Fruit fly (Drosophila melanogaster) whole organism, embryonic: ENCODE measurements around the gene CG12057.

Experiments
- Bteb2 ChIP-seq: fragments of 200-800 bp; sonication (Bioruptor generic); optimal IDR thresholded peaks from 2 replicates; lab custom pipeline; 2016; ENCODE audit warnings: missing biosample characterization, missing genetic modification characterization
- C15 ChIP-seq: fragments of 200-800 bp; sonication (Bioruptor generic); IDR thresholded peaks from 3 replicates; pipeline ENCODE4 v1.3.6; 2022; ENCODE audit warnings: missing biosample characterization, missing genetic modification characterization
- CG10209 ChIP-seq: fragments of 200-800 bp; sonication (Bioruptor generic); optimal IDR thresholded peaks from 3 replicates; lab custom pipeline; 2017; ENCODE audit warnings: missing biosample characterization, mild to moderate bottlenecking, missing genetic modification characterization, missing genetic modification reagents
- CG11085 ChIP-seq: fragments of 200-800 bp; sonication (Bioruptor generic); IDR thresholded peaks from 2 replicates; pipeline ENCODE4 v1.3.6; 2022; ENCODE audit warnings: missing biosample characterization, missing genetic modification characterization
- CG12744 ChIP-seq: fragments of 200-800 bp; sonication (Bioruptor generic); optimal IDR thresholded peaks from 2 replicates; lab custom pipeline; 2016; ENCODE audit warnings: missing biosample characterization, missing genetic modification characterization
- CG16815 ChIP-seq: fragments of 200-800 bp; sonication (Bioruptor generic); optimal IDR thresholded peaks from 3 replicates; lab custom pipeline; 2017; ENCODE audit warnings: missing biosample characterization, mild to moderate bottlenecking, missing genetic modification characterization
- CG17328 ChIP-seq: fragments of 200-800 bp; sonication (Bioruptor generic); IDR thresholded peaks from 2 replicates; pipeline ENCODE4 v1.3.6; 2022; ENCODE audit warnings: missing biosample characterization, missing genetic modification characterization
- CG17612 ChIP-seq: fragments of 200-800 bp; sonication (Bioruptor generic); IDR thresholded peaks from 2 replicates; pipeline ENCODE4 v1.3.6; 2022; ENCODE audit warnings: missing biosample characterization, missing genetic modification characterization
- CG18619 ChIP-seq: fragments of 200-800 bp; sonication (Bioruptor generic); optimal IDR thresholded peaks from 3 replicates; lab custom pipeline; 2017; ENCODE audit warnings: missing biosample characterization, mild to moderate bottlenecking, missing genetic modification characterization
- CG31388 ChIP-seq: fragments of 200-800 bp; sonication (Bioruptor generic); optimal IDR thresholded peaks from 2 replicates; lab custom pipeline; 2016; ENCODE audit warnings: missing biosample characterization, missing genetic modification characterization
- CG31441 ChIP-seq: fragments of 200-800 bp; sonication (Bioruptor generic); IDR thresholded peaks from 2 replicates; pipeline ENCODE4 v1.3.6; 2022; ENCODE audit warnings: missing biosample characterization, missing genetic modification characterization
- CG3726 ChIP-seq: fragments of 200-800 bp; sonication (Bioruptor generic); IDR thresholded peaks from 3 replicates; pipeline ENCODE4, ENCODE4 v1.3.6; 2022; ENCODE audit warnings: missing biosample characterization, missing genetic modification characterization
- CG3847 ChIP-seq: fragments of 200-800 bp; sonication (Bioruptor generic); IDR thresholded peaks from 2 replicates; pipeline ENCODE4 v1.3.6; 2022; ENCODE audit warnings: missing biosample characterization, missing genetic modification characterization
- CG3995 ChIP-seq: fragments of 200-800 bp; sonication (Bioruptor generic); optimal IDR thresholded peaks from 3 replicates; lab custom pipeline; 2016; ENCODE audit warnings: missing biosample characterization, missing genetic modification characterization
- CG6654 ChIP-seq: fragments of 200-800 bp; sonication (Bioruptor generic); optimal IDR thresholded peaks from 2 replicates; lab custom pipeline; 2017; ENCODE audit warnings: missing biosample characterization, mild to moderate bottlenecking, missing genetic modification characterization
- CG7372 ChIP-seq: fragments of 200-800 bp; sonication (Bioruptor generic); IDR thresholded peaks from 2 replicates; pipeline ENCODE4 v1.3.6; 2022; ENCODE audit warnings: missing biosample characterization, missing genetic modification characterization
- CG7963 ChIP-seq: fragments of 200-800 bp; sonication (Bioruptor generic); IDR thresholded peaks from 3 replicates; pipeline ENCODE4 v1.3.6; 2022; ENCODE audit warnings: missing biosample characterization, missing genetic modification characterization; ENCODE audit not compliant: partially characterized antibody
- CG9609 ChIP-seq: fragments of 200-800 bp; sonication (Bioruptor generic); optimal IDR thresholded peaks from 3 replicates; lab custom pipeline; 2016; ENCODE audit warnings: missing biosample characterization, missing genetic modification characterization
- CTCF ChIP-seq: fragments of 200-800 bp; sonication (Bioruptor generic); optimal IDR thresholded peaks from 2 replicates; lab custom pipeline; 2017; ENCODE audit warnings: missing biosample characterization, mild to moderate bottlenecking, missing genetic modification characterization, moderate library complexity
- Doc3 ChIP-seq: fragments of 200-800 bp; sonication (Bioruptor generic); IDR thresholded peaks from 3 replicates; pipeline ENCODE4 v1.3.6; 2022; ENCODE audit warnings: missing biosample characterization, missing genetic modification characterization; ENCODE audit not compliant: partially characterized antibody
- E2f2 ChIP-seq: fragments of 200-800 bp; sonication (Bioruptor generic); IDR thresholded peaks from 2 replicates; pipeline ENCODE4 v1.3.6; 2022; ENCODE audit warnings: missing biosample characterization, missing genetic modification characterization
- NK7.1 ChIP-seq: fragments of 200-800 bp; sonication (Bioruptor generic); optimal IDR thresholded peaks from 3 replicates; lab custom pipeline; 2016; ENCODE audit warnings: missing biosample characterization, missing genetic modification characterization
- Rfx ChIP-seq: fragments of 200-800 bp; sonication (Bioruptor generic); IDR thresholded peaks from 2 replicates; pipeline ENCODE4 v1.3.6; 2022; ENCODE audit warnings: missing biosample characterization, missing genetic modification characterization
- Side ChIP-seq: fragments of 200-800 bp; sonication (Bioruptor generic); optimal IDR thresholded peaks from 2 replicates; lab custom pipeline; 2016; ENCODE audit warnings: missing biosample characterization, missing genetic modification characterization
- Sin3A ChIP-seq: fragments of >200 bp; optimal IDR thresholded peaks from 2 replicates; lab custom pipeline; 2018
- Spps ChIP-seq: fragments of 200-800 bp; sonication (Bioruptor generic); optimal IDR thresholded peaks from 2 replicates; lab custom pipeline; 2018; ENCODE audit warnings: missing biosample characterization, mild to moderate bottlenecking, missing genetic modification characterization
- Ssrp ChIP-seq: fragments of 200-800 bp; sonication (Bioruptor generic); optimal IDR thresholded peaks from 2 replicates; lab custom pipeline; 2018; ENCODE audit warnings: missing biosample characterization, mild to moderate bottlenecking, missing genetic modification characterization, moderate library complexity
- Trl ChIP-seq, 3 experiments: fragments of >200 bp in 2 of 3; fragments of 200-800 bp in 1 of 3; sonication (Bioruptor generic) in 1 of 3; optimal IDR thresholded peaks; 2 replicates in 1 of 3; 3 replicates in 2 of 3; lab custom pipeline; 2016 to 2017; ENCODE audit warnings: missing biosample characterization in 1 of 3, missing genetic modification characterization in 1 of 3
- Usf ChIP-seq: fragments of 200-800 bp; sonication (Bioruptor generic); optimal IDR thresholded peaks from 2 replicates; lab custom pipeline; 2017; ENCODE audit warnings: missing genotype, missing biosample characterization, missing genetic modification characterization
- Xrp1 ChIP-seq: fragments of 200-800 bp; sonication (Bioruptor generic); IDR thresholded peaks from 2 replicates; pipeline ENCODE4 v1.3.6; 2022; ENCODE audit warnings: missing biosample characterization, missing genetic modification characterization
- aop ChIP-seq: fragments of 200-800 bp; sonication (Bioruptor generic); IDR thresholded peaks from 2 replicates; pipeline ENCODE4 v1.3.6; 2022; ENCODE audit warnings: missing biosample characterization, missing genetic modification characterization
- corto ChIP-seq: fragments of 200-800 bp; sonication (Bioruptor generic); optimal IDR thresholded peaks from 2 replicates; lab custom pipeline; 2016; ENCODE audit warnings: missing biosample characterization, mild to moderate bottlenecking, missing genetic modification characterization, moderate library complexity
- crc ChIP-seq: fragments of 200-800 bp; sonication (Bioruptor generic); optimal IDR thresholded peaks from 2 replicates; lab custom pipeline; 2016; ENCODE audit warnings: missing biosample characterization, missing genetic modification characterization
- croc ChIP-seq: fragments of 200-800 bp; sonication (Bioruptor generic); conservative IDR thresholded peaks from 3 replicates; pipeline ENCODE4 v1.3.6; 2022; ENCODE audit warnings: missing biosample characterization, missing genetic modification characterization
- dmrt99B ChIP-seq: fragments of 200-800 bp; sonication (Bioruptor generic); optimal IDR thresholded peaks from 2 replicates; lab custom pipeline; 2018; ENCODE audit warnings: missing biosample characterization, mild to moderate bottlenecking, missing genetic modification characterization, moderate library complexity
- fd3F ChIP-seq: fragments of 200-800 bp; sonication (Bioruptor generic); optimal IDR thresholded peaks from 2 replicates; lab custom pipeline; 2018; ENCODE audit warnings: missing biosample characterization, mild to moderate bottlenecking, missing genetic modification characterization, moderate library complexity
- fd96Cb ChIP-seq: fragments of 200-800 bp; sonication (Bioruptor generic); optimal IDR thresholded peaks from 2 replicates; lab custom pipeline; 2018; ENCODE audit warnings: missing biosample characterization, mild to moderate bottlenecking, missing genetic modification characterization, moderate library complexity
- ftz-f1 ChIP-seq: fragments of 200-800 bp; sonication (Bioruptor generic); optimal IDR thresholded peaks from 2 replicates; lab custom pipeline; 2016; ENCODE audit warnings: missing biosample characterization, missing genetic modification characterization
- maf-S ChIP-seq: fragments of 200-800 bp; sonication (Bioruptor generic); optimal IDR thresholded peaks from 2 replicates; lab custom pipeline; 2016; ENCODE audit warnings: missing biosample characterization, missing genetic modification characterization
- org-1 ChIP-seq: fragments of 200-800 bp; sonication (Bioruptor generic); optimal IDR thresholded peaks from 2 replicates; lab custom pipeline; 2017; ENCODE audit warnings: missing biosample characterization, missing genetic modification characterization
- pnt ChIP-seq: fragments of 200-800 bp; sonication (Bioruptor generic); optimal IDR thresholded peaks from 3 replicates; lab custom pipeline; 2016; ENCODE audit warnings: missing biosample characterization, missing genetic modification characterization
- pros ChIP-seq: fragments of 200-800 bp; sonication (Bioruptor generic); optimal IDR thresholded peaks from 3 replicates; lab custom pipeline; 2019; ENCODE audit warnings: missing biosample characterization, mild to moderate bottlenecking, missing genetic modification characterization, moderate library complexity
- psq ChIP-seq: fragments of 200-800 bp; sonication (Bioruptor generic); optimal IDR thresholded peaks from 2 replicates; lab custom pipeline; 2017; ENCODE audit warnings: missing biosample characterization, missing genetic modification characterization
- ro ChIP-seq: fragments of 200-800 bp; sonication (Bioruptor generic); IDR thresholded peaks from 2 replicates; pipeline ENCODE4 v1.3.6; 2022; ENCODE audit warnings: missing biosample characterization, missing genetic modification characterization
- run ChIP-seq: fragments of 200-800 bp; sonication (Bioruptor generic); optimal IDR thresholded peaks from 3 replicates; lab custom pipeline; 2018; ENCODE audit warnings: missing biosample characterization, mild to moderate bottlenecking, missing genetic modification characterization
- scrt ChIP-seq: fragments of 200-800 bp; sonication (Bioruptor generic); optimal IDR thresholded peaks from 2 replicates; lab custom pipeline; 2018; ENCODE audit warnings: missing biosample characterization, mild to moderate bottlenecking, missing genetic modification characterization, moderate library complexity
- slou ChIP-seq: fragments of 200-800 bp; sonication (Bioruptor generic); optimal IDR thresholded peaks from 3 replicates; lab custom pipeline; 2016; ENCODE audit warnings: missing biosample characterization, missing genetic modification characterization
- sob ChIP-seq: fragments of 200-800 bp; sonication (Bioruptor generic); IDR thresholded peaks from 2 replicates; pipeline ENCODE4 v1.3.6; 2022; ENCODE audit warnings: missing biosample characterization, missing genetic modification characterization
- tgo ChIP-seq: fragments of 200-800 bp; sonication (Bioruptor generic); IDR thresholded peaks from 3 replicates; pipeline ENCODE4 v1.3.6; 2022; ENCODE audit warnings: missing biosample characterization, missing genetic modification characterization
- trem ChIP-seq: fragments of 200-800 bp; optimal IDR thresholded peaks from 3 replicates; lab custom pipeline; 2019; ENCODE audit warnings: missing biosample characterization, mild to moderate bottlenecking, missing genetic modification characterization, moderate library complexity
- vfl ChIP-seq: fragments of 200-800 bp; sonication (Bioruptor generic); optimal IDR thresholded peaks from 2 replicates; lab custom pipeline; 2016; ENCODE audit warnings: missing biosample characterization, missing genetic modification characterization

The CG12057 gene

dm6 chrX:9201866-9202681 is 10.6 kb downstream of the CG12057 start (continued):
- TF ChIP-seq tgo (GFP tag; lab: Robert Waterston, UW) (peak; percentile 82; the same call in 2 of the 3 replicates), Doc3 (GFP tag; lab: Robert Waterston, UW) (no peak), E2f2 (GFP tag; lab: Robert Waterston, UW) (peak; percentile 36), Rfx (peak; percentile 98), Ssrp (tag; lab: Kevin White, UChicago) (no peak), fd3F (GFP tag; lab: Kevin White, UChicago) (peak; percentile 77), Side (GFP tag; lab: Kevin White, UChicago) (no peak), CG31388 (GFP tag; lab: Kevin White, UChicago) (no peak), CG9609 (GFP tag; lab: Kevin White, UChicago) (peak; percentile 37), C15 (GFP tag; lab: Robert Waterston, UW) (peak; percentile 70), CG7372 (GFP tag; lab: Robert Waterston, UW) (peak; percentile 85), CG3726 (no peak), CG18619 (GFP tag; lab: Kevin White, UChicago) (peak; percentile 71), fd96Cb (tag; lab: Kevin White, UChicago) (peak; percentile 39), CG3847 (peak; percentile 90), pnt (no peak), vfl (GFP tag; lab: Kevin White, UChicago) (no peak), CG6654 (GFP tag; lab: Kevin White, UChicago) (peak; percentile 37), CG10209 (GFP tag; lab: Kevin White, UChicago) (peak; percentile 74), Bteb2 (GFP tag; lab: Kevin White, UChicago) (no peak), Spps (tag; lab: Kevin White, UChicago) (no peak), crc (GFP tag; lab: Kevin White, UChicago) (no peak), scrt (GFP tag; lab: Kevin White, UChicago) (peak; percentile 66), Sin3A (no peak), ro (GFP tag; lab: Robert Waterston, UW) (no peak), CG31441 (GFP tag; lab: Robert Waterston, UW) (peak; percentile 67), slou (GFP tag; lab: Kevin White, UChicago) (no peak), ftz-f1 (GFP tag; lab: Kevin White, UChicago) (no peak), CG17612 (GFP tag; lab: Robert Waterston, UW) (0 out of 2 replicates have a peak, but pooled peaks have one; percentile 49), maf-S (GFP tag; lab: Kevin White, UChicago) (peak; percentile 25), Usf (peak; percentile 76), croc (GFP tag; lab: Robert Waterston, UW) (peak; percentile 42; the same call in 1 of the 3 replicates), corto (GFP tag; lab: Kevin White, UChicago) (no peak), aop (GFP tag; lab: Robert Waterston, UW) (no peak), CG11085 (peak; percentile 81), sob (GFP tag; lab: Robert Waterston, UW) (peak; percentile 84), CG17328 (GFP tag; lab: Robert Waterston, UW) (peak; percentile 40; the same call in 1 of the 2 replicates), NK7.1 (GFP tag; lab: Kevin White, UChicago) (no peak), CG7963 (GFP tag; lab: Robert Waterston, UW) (no peak), Xrp1 (GFP tag; lab: Robert Waterston, UW) (peak; percentile 63), psq (no peak), run (tag; lab: Kevin White, UChicago) (no peak), CG3995 (no peak), CTCF (no peak), org-1 (GFP tag; lab: Kevin White, UChicago) (peak; percentile 29), trem (tag; lab: Kevin White, UChicago) (peak; percentile 24), CG16815 (GFP tag; lab: Kevin White, UChicago) (peak; percentile 68), pros (no peak), dmrt99B (tag; lab: Kevin White, UChicago) (peak; percentile 59), Trl (optimal IDR thresholded peaks at IDR 0.05; lab: Kevin White, UChicago) (peak in 1 of 2 experiments; percentile 9), Trl (GFP tag; optimal IDR thresholded peaks at IDR 0.05; lab: Kevin White, UChicago) (no peak), CG12744 (GFP tag; lab: Kevin White, UChicago) (no peak)
